Fruit fly (Drosophila melanogaster): ENCODE measurements around the gene Ttc1.

Gene Ttc1

DNA sequence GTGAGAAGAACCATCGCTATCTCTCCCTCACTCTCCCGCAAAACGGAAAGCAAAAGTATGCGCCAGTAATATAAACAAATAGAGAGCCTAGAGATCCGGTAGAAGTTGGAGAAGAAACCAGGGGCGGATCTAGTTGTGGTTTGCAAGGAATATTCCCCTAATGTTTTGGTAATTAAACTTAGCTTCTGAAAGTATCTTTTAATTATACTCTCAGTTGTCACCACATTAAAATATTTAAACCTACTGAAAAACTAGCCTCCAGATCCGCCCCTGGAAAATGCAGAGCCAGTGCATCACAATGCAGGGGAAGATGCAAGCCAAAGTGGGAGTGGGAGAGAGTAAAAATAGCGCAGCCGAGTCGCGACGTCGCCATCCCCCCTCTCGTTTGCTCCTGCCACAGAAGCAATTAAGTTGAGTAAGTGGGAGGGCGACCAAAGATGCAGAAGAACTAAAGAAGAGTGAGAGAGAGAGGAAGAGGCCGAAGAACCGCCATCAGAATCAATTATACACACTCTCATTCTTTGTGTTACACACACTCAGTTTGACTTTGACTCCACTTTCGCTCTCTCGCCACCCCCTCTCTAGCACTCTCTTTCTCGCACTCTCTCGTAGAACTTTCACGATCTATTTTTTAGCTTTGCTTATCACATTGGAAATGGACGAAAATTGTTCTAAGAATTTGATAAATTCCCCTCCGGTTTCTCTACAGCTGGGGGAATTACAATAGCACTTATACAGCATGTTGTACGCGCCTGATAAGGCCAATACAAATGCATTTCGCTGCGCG lies 6.6 kb upstream of the Ttc1 start (continued):
- TF ChIP-seq Sin3A (optimal IDR thresholded peaks at IDR 0.05): no peak
- peak; percentile 64 for TF ChIP-seq CG14860 (GFP tag; IDR thresholded peaks at IDR 0.05; ENCODE audit: partially characterized antibody)
- TF ChIP-seq amos (GFP tag; IDR thresholded peaks at IDR 0.05; ENCODE audit: partially characterized antibody): peak; percentile 51; the same call in 1 of the 2 replicates
- peak; percentile 67 for TF ChIP-seq CG4617 (GFP tag; optimal IDR thresholded peaks at IDR 0.05; ENCODE audit: borderline replicate concordance)
- peak; percentile 62 for TF ChIP-seq sd (tag; optimal IDR thresholded peaks at IDR 0.05)
- TF ChIP-seq Ravus (GFP tag; IDR thresholded peaks at IDR 0.05): peak; percentile 78
- peak; percentile 92 for TF ChIP-seq Usf (GFP tag; optimal IDR thresholded peaks at IDR 0.05)
- TF ChIP-seq CG18619 (GFP tag; optimal IDR thresholded peaks at IDR 0.05): peak; percentile 89
- peak; percentile 76 for TF ChIP-seq NK7.1 (GFP tag; optimal IDR thresholded peaks at IDR 0.05)
- TF ChIP-seq tx (GFP tag; optimal IDR thresholded peaks at IDR 0.05): peak; percentile 79
- TF ChIP-seq Xbp1 (GFP tag; optimal IDR thresholded peaks at IDR 0.05): peak; percentile 93
- peak; percentile 96 for TF ChIP-seq CG2712 (tag; optimal IDR thresholded peaks at IDR 0.05)
- TF ChIP-seq shn (GFP tag; optimal IDR thresholded peaks at IDR 0.05): peak; percentile 82
- TF ChIP-seq odd (GFP tag; optimal IDR thresholded peaks at IDR 0.05): peak; percentile 56
- TF ChIP-seq tin (GFP tag; optimal IDR thresholded peaks at IDR 0.05): peak; percentile 96
- TF ChIP-seq CG1602 (GFP tag; optimal IDR thresholded peaks at IDR 0.05): peak; percentile 92
- peak; percentile 63; the same call in 2 of the 3 replicates for TF ChIP-seq hb (GFP tag; IDR thresholded peaks at IDR 0.05; ENCODE audit: partially characterized antibody)
- TF ChIP-seq CG17568 (GFP tag; optimal IDR thresholded peaks at IDR 0.05): peak; percentile 72
- peak; percentile 92 for TF ChIP-seq CG8089 (GFP tag; optimal IDR thresholded peaks at IDR 0.05)
- TF ChIP-seq ato (GFP tag; IDR thresholded peaks at IDR 0.05; ENCODE audit: partially characterized antibody): no peak
- peak; percentile 89 for TF ChIP-seq lilli (GFP tag; optimal IDR thresholded peaks at IDR 0.05)
- TF ChIP-seq CG11085 (GFP tag; IDR thresholded peaks at IDR 0.05): peak; percentile 88
- no peak for TF ChIP-seq Dref (GFP tag; IDR thresholded peaks at IDR 0.05)
- peak; percentile 89 for TF ChIP-seq NC2β (GFP tag; optimal IDR thresholded peaks at IDR 0.05)
- TF ChIP-seq sc (optimal IDR thresholded peaks at IDR 0.05): no peak
- peak; percentile 87 for TF ChIP-seq sc (GFP tag; optimal IDR thresholded peaks at IDR 0.05)
- TF ChIP-seq ATbp (GFP tag; optimal IDR thresholded peaks at IDR 0.05): peak; percentile 95
- peak; percentile 62 for TF ChIP-seq ash1 (GFP tag; optimal IDR thresholded peaks at IDR 0.05)
- TF ChIP-seq CG8359 (GFP tag; optimal IDR thresholded peaks at IDR 0.05; ENCODE audit: borderline replicate concordance): peak; percentile 84
- TF ChIP-seq CG7372 (GFP tag; IDR thresholded peaks at IDR 0.05): peak; percentile 88
- TF ChIP-seq ssp (GFP tag; IDR thresholded peaks at IDR 0.05): peak; percentile 86
- peak; percentile 83 for TF ChIP-seq sr (GFP tag; IDR thresholded peaks at IDR 0.05)
- TF ChIP-seq CG31388 (GFP tag; optimal IDR thresholded peaks at IDR 0.05): peak; percentile 87
- peak; percentile 89 for TF ChIP-seq CG14014 (GFP tag; IDR thresholded peaks at IDR 0.05)
- peak; percentile 95 for TF ChIP-seq CG10431 (GFP tag; optimal IDR thresholded peaks at IDR 0.05)
- no peak for TF ChIP-seq nerfin-2 (GFP tag; IDR thresholded peaks at IDR 0.05; ENCODE audit: partially characterized antibody)
- no peak for TF ChIP-seq Tbp (GFP tag; optimal IDR thresholded peaks at IDR 0.05)
- peak; percentile 88 for TF ChIP-seq CG12659 (GFP tag; optimal IDR thresholded peaks at IDR 0.05)
- no peak for TF ChIP-seq pita (GFP tag; optimal IDR thresholded peaks at IDR 0.05)
- TF ChIP-seq sob (GFP tag; IDR thresholded peaks at IDR 0.05): peak; percentile 91
- TF ChIP-seq CG15073 (GFP tag; optimal IDR thresholded peaks at IDR 0.05): peak; percentile 65
- TF ChIP-seq CG7745 (tag; optimal IDR thresholded peaks at IDR 0.05): peak; percentile 75
- peak; percentile 97 for TF ChIP-seq HLH3B (GFP tag; IDR thresholded peaks at IDR 0.05)
- peak; percentile 83 for TF ChIP-seq CG43689 (GFP tag; IDR thresholded peaks at IDR 0.05)
- TF ChIP-seq CG9932 (GFP tag; IDR thresholded peaks at IDR 0.05): peak; percentile 78
- TF ChIP-seq fd64A (GFP tag; optimal IDR thresholded peaks at IDR 0.05): peak; percentile 92
- TF ChIP-seq zf30C (GFP tag; optimal IDR thresholded peaks at IDR 0.05): no peak
- TF ChIP-seq CG10565 (GFP tag; optimal IDR thresholded peaks at IDR 0.05): peak; percentile 74
- TF ChIP-seq CG18011 (GFP tag; optimal IDR thresholded peaks at IDR 0.05): no peak

Data from whole organism, embryonic.